ENCODE assay signal across 3 fruit fly cellular contexts in the genomic region with DNA sequence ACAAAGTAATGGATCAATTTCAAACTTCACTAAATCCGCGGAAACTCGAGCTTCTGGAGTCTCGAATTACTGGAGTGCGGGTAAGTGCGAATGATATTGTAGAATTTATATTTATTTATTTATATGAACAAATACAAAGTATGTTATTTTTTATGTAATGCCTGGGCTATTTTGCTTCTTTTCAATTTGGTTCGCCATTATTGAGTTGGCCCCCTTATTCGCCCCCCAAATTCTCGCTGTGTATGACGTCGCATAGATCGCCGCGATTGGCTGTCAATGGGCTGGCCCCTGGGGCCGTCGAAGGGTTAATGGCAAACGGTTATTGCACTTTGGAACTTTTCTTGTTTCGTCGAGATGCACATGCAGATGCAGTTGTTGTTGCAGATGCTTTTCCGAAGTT.
TF ChIP-seq lines count a peak whose summit lies in the region.

No protein-coding gene starts in this region.

- TF ChIP-seq CTCF in whole organism, embryonic (GFP tag; optimal IDR thresholded peaks at IDR 0.05; lab: Kevin White, UChicago) = no peak

TF ChIP-seq in whole organism, embryonic, 481 proteins besides CTCF, POLR2A, EP300 and RAD21:
- TF ChIP-seq CG6689 (GFP tag; IDR thresholded peaks at IDR 0.05; lab: Robert Waterston, UW) = peak; percentile 15; the same call in 1 of the 2 replicates
- TF ChIP-seq ap (GFP tag; IDR thresholded peaks at IDR 0.05; lab: Robert Waterston, UW) = 0 out of 2 replicates have a peak, but pooled peaks have one; percentile 4
- TF ChIP-seq Drgx (GFP tag; IDR thresholded peaks at IDR 0.05; lab: Robert Waterston, UW) = 0 out of 2 replicates have a peak, but pooled peaks have one; percentile 14
- TF ChIP-seq ci (GFP tag; IDR thresholded peaks at IDR 0.05; lab: Robert Waterston, UW) = 0 out of 3 replicates have a peak, but pooled peaks have one; percentile 17
- TF ChIP-seq crp (GFP tag; optimal IDR thresholded peaks at IDR 0.05; lab: Kevin White, UChicago) = no peak
- TF ChIP-seq sob (GFP tag; IDR thresholded peaks at IDR 0.05; lab: Robert Waterston, UW) = 0 out of 2 replicates have a peak, but pooled peaks have one; percentile 12
- TF ChIP-seq slbo (GFP tag; IDR thresholded peaks at IDR 0.05; lab: Robert Waterston, UW) = 0 out of 2 replicates have a peak, but pooled peaks have one; percentile 33
- peak; percentile 11; the same call in 1 of the 3 replicates for TF ChIP-seq row (GFP tag; IDR thresholded peaks at IDR 0.05; lab: Robert Waterston, UW)
- no peak for TF ChIP-seq Asciz (GFP tag; optimal IDR thresholded peaks at IDR 0.05; lab: Kevin White, UChicago)
- no peak for TF ChIP-seq sqz (GFP tag; optimal IDR thresholded peaks at IDR 0.05; lab: Kevin White, UChicago)
- TF ChIP-seq CG7372 (GFP tag; IDR thresholded peaks at IDR 0.05; lab: Robert Waterston, UW) = no peak
- TF ChIP-seq lola (GFP tag; optimal IDR thresholded peaks at IDR 0.05; lab: Kevin White, UChicago) = no peak
- TF ChIP-seq pum (GFP tag; optimal IDR thresholded peaks at IDR 0.05; lab: Kevin White, UChicago) = no peak
- peak; percentile 24; the same call in 1 of the 2 replicates for TF ChIP-seq ara (GFP tag; IDR thresholded peaks at IDR 0.05; lab: Robert Waterston, UW)
- no peak for TF ChIP-seq Nf-YC (tag; optimal IDR thresholded peaks at IDR 0.05; lab: Kevin White, UChicago)

TF ChIP-seq in whole organism, prepupa, 60 proteins besides CTCF, POLR2A, EP300 and RAD21:
- TF ChIP-seq eg (GFP tag; IDR thresholded peaks at IDR 0.05; lab: Robert Waterston, UW) (peak; percentile 76), topi (GFP tag; optimal IDR thresholded peaks at IDR 0.05; lab: Kevin White, UChicago) (no peak), cyc (GFP tag; optimal IDR thresholded peaks at IDR 0.05; lab: Kevin White, UChicago) (no peak), CG32006 (GFP tag; optimal IDR thresholded peaks at IDR 0.05; lab: Kevin White, UChicago) (peak; percentile 55), fd59A (GFP tag; optimal IDR thresholded peaks at IDR 0.05; lab: Kevin White, UChicago) (peak; percentile 28), spab (GFP tag; optimal IDR thresholded peaks at IDR 0.05; lab: Kevin White, UChicago) (peak; percentile 23), Hr38 (GFP tag; optimal IDR thresholded peaks at IDR 0.05; lab: Kevin White, UChicago) (no peak), CG11902 (GFP tag; optimal IDR thresholded peaks at IDR 0.05; lab: Kevin White, UChicago) (no peak), achi (GFP tag; optimal IDR thresholded peaks at IDR 0.05; lab: Kevin White, UChicago) (peak; percentile 18), pdm3 (GFP tag; optimal IDR thresholded peaks at IDR 0.05; lab: Kevin White, UChicago) (peak; percentile 13), Eip78C (GFP tag; lab: Kevin White, UChicago) (peak; percentile 61), OdsH (GFP tag; optimal IDR thresholded peaks at IDR 0.05; lab: Kevin White, UChicago) (peak; percentile 13), CG6163 (GFP tag; IDR thresholded peaks at IDR 0.05; lab: Robert Waterston, UW) (peak; percentile 67), Hr4 (GFP tag; optimal IDR thresholded peaks at IDR 0.05; lab: Kevin White, UChicago) (peak; percentile 9), CG15336 (GFP tag; IDR thresholded peaks at IDR 0.05; lab: Robert Waterston, UW) (peak; percentile 34; the same call in 1 of the 2 replicates), Gug (GFP tag; IDR thresholded peaks at IDR 0.05; lab: Robert Waterston, UW) (peak; percentile 30; the same call in 1 of the 2 replicates)

TF ChIP-seq in whole organism, pupa, 21 proteins besides CTCF, POLR2A, EP300 and RAD21:
- TF ChIP-seq gl (tag; optimal IDR thresholded peaks at IDR 0.05; lab: Kevin White, UChicago) (no peak), EcR (GFP tag; optimal IDR thresholded peaks at IDR 0.05; lab: Kevin White, UChicago) (peak; percentile 84), CG14655 (GFP tag; optimal IDR thresholded peaks at IDR 0.05; lab: Kevin White, UChicago) (peak; percentile 49), CG10348 (GFP tag; IDR thresholded peaks at IDR 0.05; lab: Robert Waterston, UW) (no peak), rn (GFP tag; IDR thresholded peaks at IDR 0.05; lab: Robert Waterston, UW) (no peak), Snoo (tag; optimal IDR thresholded peaks at IDR 0.05; lab: Kevin White, UChicago) (no peak), CG12605 (GFP tag; IDR thresholded peaks at IDR 0.05; lab: Robert Waterston, UW) (no peak), CG4496 (GFP tag; IDR thresholded peaks at IDR 0.05; lab: Robert Waterston, UW) (0 out of 3 replicates have a peak, but pooled peaks have one; percentile 18), CG15710 (tag; optimal IDR thresholded peaks at IDR 0.05; lab: Kevin White, UChicago) (no peak), CG8301 (tag; optimal IDR thresholded peaks at IDR 0.05; lab: Kevin White, UChicago) (no peak), CG13204 (GFP tag; optimal IDR thresholded peaks at IDR 0.05; lab: Kevin White, UChicago) (no peak), CG17806 (tag; optimal IDR thresholded peaks at IDR 0.05; lab: Kevin White, UChicago) (peak; percentile 14), fd96Ca (GFP tag; IDR thresholded peaks at IDR 0.05; lab: Robert Waterston, UW) (peak; percentile 70), CG34367 (tag; optimal IDR thresholded peaks at IDR 0.05; lab: Kevin White, UChicago) (no peak), CG8159 (tag; optimal IDR thresholded peaks at IDR 0.05; lab: Kevin White, UChicago) (peak; percentile 29), D1 (tag; optimal IDR thresholded peaks at IDR 0.05; lab: Kevin White, UChicago) (no peak), Ets98B (GFP tag; IDR thresholded peaks at IDR 0.05; lab: Robert Waterston, UW) (peak; percentile 42), Pif1B (GFP tag; optimal IDR thresholded peaks at IDR 0.05; lab: Kevin White, UChicago) (no peak), Pif1A (GFP tag; optimal IDR thresholded peaks at IDR 0.05; lab: Kevin White, UChicago) (no peak), CG9948 (tag; optimal IDR thresholded peaks at IDR 0.05; lab: Kevin White, UChicago) (peak; percentile 18), CG32121 (GFP tag; IDR thresholded peaks at IDR 0.05; lab: Robert Waterston, UW) (0 out of 2 replicates have a peak, but pooled peaks have one; percentile 26)
